Fruit fly (Drosophila melanogaster): ENCODE measurements around the gene otu.

otu gene

DNA sequence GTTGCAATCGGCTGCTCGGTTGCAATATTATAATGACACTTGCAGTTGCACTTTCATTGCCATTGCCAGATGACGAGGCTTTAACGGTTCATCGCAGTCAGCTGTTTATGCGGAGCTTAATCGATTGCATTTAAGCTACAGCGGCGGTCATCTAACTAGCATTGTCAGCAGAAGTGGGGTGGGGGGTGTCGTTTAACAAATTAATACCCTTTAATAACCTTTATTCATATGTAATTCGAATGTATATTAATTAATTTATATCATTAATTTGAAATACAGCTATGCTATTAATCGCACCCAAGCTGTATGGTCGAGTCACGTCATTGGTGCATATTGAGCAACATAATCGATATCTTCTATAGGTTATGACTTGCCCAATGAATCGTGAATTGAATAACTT lies 3.5 kb upstream of the otu start (continued):
- TF ChIP-seq Doc3 (GFP tag; IDR thresholded peaks at IDR 0.05; ENCODE audit: partially characterized antibody) (no peak), Ets97D (GFP tag; optimal IDR thresholded peaks at IDR 0.05) (no peak), kni (GFP tag; optimal IDR thresholded peaks at IDR 0.05) (no peak), CG34422 (GFP tag; IDR thresholded peaks at IDR 0.05) (peak; percentile 88), eyg (GFP tag; optimal IDR thresholded peaks at IDR 0.05) (no peak), Hr78 (GFP tag; optimal IDR thresholded peaks at IDR 0.05) (peak in 1 of 2 experiments; percentile 55), btn (GFP tag; optimal IDR thresholded peaks at IDR 0.05) (no peak), CG18476 (GFP tag; optimal IDR thresholded peaks at IDR 0.05) (peak; percentile 5), CG10654 (GFP tag; optimal IDR thresholded peaks at IDR 0.05) (peak; percentile 64), CG3847 (GFP tag; IDR thresholded peaks at IDR 0.05) (peak; percentile 61), phol (tag; optimal IDR thresholded peaks at IDR 0.05) (peak; percentile 82), CG2199 (GFP tag; IDR thresholded peaks at IDR 0.05) (peak; percentile 36; the same call in 1 of the 3 replicates), CG9797 (GFP tag; optimal IDR thresholded peaks at IDR 0.05) (no peak), CG1647 (GFP tag; optimal IDR thresholded peaks at IDR 0.05) (peak; percentile 48), zen2 (GFP tag; IDR thresholded peaks at IDR 0.05; ENCODE audit: partially characterized antibody) (no peak), CG17829 (tag; optimal IDR thresholded peaks at IDR 0.05) (peak; percentile 73), lov (optimal IDR thresholded peaks at IDR 0.05) (no peak), lov (GFP tag; IDR thresholded peaks at IDR 0.05) (peak; percentile 91), gcm2 (GFP tag; optimal IDR thresholded peaks at IDR 0.05) (no peak), Sry-β (GFP tag; optimal IDR thresholded peaks at IDR 0.05) (no peak), CG10321 (GFP tag; IDR thresholded peaks at IDR 0.05) (peak; percentile 33; the same call in 1 of the 2 replicates), inv (GFP tag; IDR thresholded peaks at IDR 0.05; ENCODE audit: partially characterized antibody) (no peak), CG1024 (GFP tag; IDR thresholded peaks at IDR 0.05) (peak; percentile 72), en (GFP tag; optimal IDR thresholded peaks at IDR 0.05) (no peak), chm (GFP tag; IDR thresholded peaks at IDR 0.05) (peak; percentile 80; the same call in 1 of the 2 replicates), CG10431 (GFP tag; optimal IDR thresholded peaks at IDR 0.05) (peak; percentile 16), CG7963 (GFP tag; IDR thresholded peaks at IDR 0.05; ENCODE audit: partially characterized antibody) (no peak), CG15514 (GFP tag; optimal IDR thresholded peaks at IDR 0.05) (peak; percentile 31), CG7839 (tag; optimal IDR thresholded peaks at IDR 0.05) (peak; percentile 87), dan (GFP tag; IDR thresholded peaks at IDR 0.05) (no peak), sd (tag; optimal IDR thresholded peaks at IDR 0.05) (no peak), CG14710 (tag; optimal IDR thresholded peaks at IDR 0.05) (peak; percentile 48), Dll (GFP tag; IDR thresholded peaks at IDR 0.05; ENCODE audit: partially characterized antibody) (no peak), Awh (GFP tag; IDR thresholded peaks at IDR 0.05) (peak; percentile 86), gro (GFP tag; optimal IDR thresholded peaks at IDR 0.05) (no peak), CG7372 (GFP tag; IDR thresholded peaks at IDR 0.05) (peak; percentile 62; the same call in 1 of the 2 replicates), CG18619 (GFP tag; optimal IDR thresholded peaks at IDR 0.05) (peak; percentile 57), emc (GFP tag; optimal IDR thresholded peaks at IDR 0.05) (no peak), scrt (GFP tag; optimal IDR thresholded peaks at IDR 0.05) (peak; percentile 27), CG12942 (GFP tag; optimal IDR thresholded peaks at IDR 0.05) (peak; percentile 20), Nf-YC (tag; optimal IDR thresholded peaks at IDR 0.05) (peak; percentile 35), sim (GFP tag; IDR thresholded peaks at IDR 0.05) (peak; percentile 78), ken (GFP tag; IDR thresholded peaks at IDR 0.05) (peak; percentile 85; the same call in 2 of the 3 replicates), CG17568 (GFP tag; optimal IDR thresholded peaks at IDR 0.05) (peak; percentile 39), nom (GFP tag; optimal IDR thresholded peaks at IDR 0.05) (peak; percentile 37), CG31365 (tag; optimal IDR thresholded peaks at IDR 0.05) (no peak), CG17361 (GFP tag; IDR thresholded peaks at IDR 0.05) (peak; percentile 71), CG8388 (GFP tag; optimal IDR thresholded peaks at IDR 0.05) (peak; percentile 80), cg (GFP tag; optimal IDR thresholded peaks at IDR 0.05) (no peak), corto (GFP tag; optimal IDR thresholded peaks at IDR 0.05) (no peak)
